Worm (Caenorhabditis elegans): ENCODE results near the gene lgc-19.

DNA sequence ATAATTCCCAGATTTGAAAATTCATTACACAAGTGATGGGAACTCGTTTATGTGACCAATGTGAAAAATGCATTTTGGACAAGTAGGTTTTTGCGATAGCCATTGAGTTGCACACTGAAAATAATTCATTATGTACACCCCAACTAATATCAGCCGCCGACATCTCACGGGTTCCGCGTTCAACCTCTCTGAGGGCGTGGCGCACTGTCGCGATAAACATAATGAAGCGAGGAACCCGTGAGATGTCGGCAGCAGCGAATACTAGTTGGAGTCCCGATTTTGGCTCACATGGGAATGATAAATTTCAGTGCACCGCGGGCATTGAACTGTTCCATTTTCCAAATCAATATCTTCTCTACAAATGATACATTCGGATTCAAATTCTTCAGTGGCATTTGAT, 25.4 kb downstream of the lgc-19 start:
- TF ChIP-seq ceh-44 (GFP tag; IDR thresholded peaks at IDR 0.05) (no peak), ZK337.2 (GFP tag; IDR thresholded peaks at IDR 0.05) (no peak), hlh-30 (tag; optimal IDR thresholded peaks at IDR 0.05; ENCODE audit: insufficient read depth) (no peak), pha-4 (GFP tag; IDR thresholded peaks at IDR 0.05) (no peak), pha-4 (tag; optimal IDR thresholded peaks at IDR 0.05) (no peak)

Data from whole organism, L4 larva.